Worm (Caenorhabditis elegans) whole organism, young adult: ENCODE data around the gene T07A5.7.

ENCODE experiments used
- B0035.1 ChIP-seq: sonication (generic microtip); optimal IDR thresholded peaks from 2 replicates; lab custom pipeline; 2016; ENCODE audit warnings: missing genetic modification characterization, mild to moderate bottlenecking, missing compliant biosample characterization, missing genotype, missing genetic modification reagents
- B0261.1 ChIP-seq: sonication (generic microtip); optimal IDR thresholded peaks from 2 replicates; lab custom pipeline; 2016; ENCODE audit warnings: mild to moderate bottlenecking, missing genetic modification characterization, moderate library complexity, missing compliant biosample characterization
- B0336.3 ChIP-seq: fragments of 200-800 bp; sonication (Bioruptor generic); IDR thresholded peaks from 2 replicates; pipeline ENCODE4 v1.3.6; 2022; ENCODE audit warnings: missing genetic modification characterization, missing compliant biosample characterization
- C17E4.6 ChIP-seq: fragments of 200-800 bp; sonication (Bioruptor generic); IDR thresholded peaks from 2 replicates; pipeline ENCODE4 v1.3.6; 2022; ENCODE audit warnings: missing genetic modification reagents, missing genetic modification characterization, missing compliant biosample characterization
- F22D6.2 ChIP-seq: sonication (generic microtip); optimal IDR thresholded peaks from 2 replicates; lab custom pipeline; 2016; ENCODE audit warnings: mild to moderate bottlenecking, missing genetic modification characterization, missing compliant biosample characterization
- F23B12.7 ChIP-seq: sonication (generic microtip); optimal IDR thresholded peaks from 2 replicates; lab custom pipeline; 2017; ENCODE audit warnings: missing genetic modification characterization, mild to moderate bottlenecking, missing compliant biosample characterization, antibody characterized with exemption, moderate library complexity; ENCODE audit not compliant: insufficient read depth
- F33H1.4 ChIP-seq: fragments of 200-800 bp; sonication (Bioruptor generic); IDR thresholded peaks from 2 replicates; pipeline ENCODE4 v1.3.6; 2022; ENCODE audit warnings: missing genetic modification reagents, missing genetic modification characterization, missing compliant biosample characterization
- F37B4.10 ChIP-seq: fragments of 200-800 bp; sonication (Bioruptor generic); IDR thresholded peaks from 2 replicates; pipeline ENCODE4 v1.3.6; 2022; ENCODE audit warnings: missing genetic modification characterization, missing compliant biosample characterization
- K12H6.12 ChIP-seq: fragments of 200-800 bp; sonication (Bioruptor generic); optimal IDR thresholded peaks from 2 replicates; lab custom pipeline; 2018; ENCODE audit warnings: mild to moderate bottlenecking, missing genetic modification characterization, missing compliant biosample characterization
- Y53F4B.3 ChIP-seq: fragments of 200-800 bp; sonication (Bioruptor generic); IDR thresholded peaks from 2 replicates; pipeline ENCODE4 v1.3.6; 2022; ENCODE audit warnings: missing genetic modification reagents, missing genetic modification characterization, missing compliant biosample characterization
- ZK185.1 ChIP-seq: sonication (generic microtip); optimal IDR thresholded peaks from 2 replicates; lab custom pipeline; 2016; ENCODE audit warnings: mild to moderate bottlenecking, missing genetic modification characterization, missing compliant biosample characterization; ENCODE audit not compliant: poor library complexity, severe bottlenecking
- attf-5 ChIP-seq: fragments of 200-800 bp; sonication (Bioruptor generic); optimal IDR thresholded peaks from 2 replicates; lab custom pipeline; 2018; ENCODE audit warnings: mild to moderate bottlenecking, missing genetic modification characterization, missing compliant biosample characterization
- attf-6 ChIP-seq: fragments of 200-800 bp; sonication (Bioruptor generic); IDR thresholded peaks from 2 replicates; pipeline ENCODE4 v1.3.6; 2022; ENCODE audit warnings: missing genetic modification reagents, missing genetic modification characterization, missing compliant biosample characterization
- cebp-1 ChIP-seq, 2 experiments: fragments of 200-800 bp in 1 of 2; sonication (Bioruptor generic) in 1 of 2; sonication (generic microtip) in 1 of 2; IDR thresholded peaks in 1 of 2; optimal IDR thresholded peaks in 1 of 2; 2 replicates each; pipeline versions ENCODE4 v1.3.6 to Lab custom; 2017 to 2022; ENCODE audit warnings: missing compliant biosample characterization in 2 of 2, missing genetic modification characterization in 2 of 2, mild to moderate bottlenecking in 1 of 2, missing genetic modification reagents in 1 of 2, moderate library complexity in 1 of 2
- ceh-27 ChIP-seq: fragments of 200-800 bp; sonication (Bioruptor generic); optimal IDR thresholded peaks from 2 replicates; lab custom pipeline; 2018; ENCODE audit warnings: mild to moderate bottlenecking, missing genetic modification characterization, moderate library complexity, missing compliant biosample characterization
- ceh-40 ChIP-seq: fragments of 200-800 bp; sonication (Bioruptor generic); IDR thresholded peaks from 2 replicates; pipeline ENCODE4 v1.3.6; 2022; ENCODE audit warnings: missing genetic modification characterization, missing compliant biosample characterization
- ceh-79 ChIP-seq: sonication (generic microtip); optimal IDR thresholded peaks from 2 replicates; lab custom pipeline; 2017; ENCODE audit warnings: mild to moderate bottlenecking, missing genetic modification characterization, missing compliant biosample characterization
- die-1 ChIP-seq: sonication (generic microtip); optimal IDR thresholded peaks from 2 replicates; lab custom pipeline; 2016; ENCODE audit warnings: missing genotype, mild to moderate bottlenecking, missing genetic modification characterization, missing compliant biosample characterization
- egl-18 ChIP-seq: fragments of 200-800 bp; sonication (Bioruptor generic); IDR thresholded peaks from 2 replicates; pipeline ENCODE4 v1.3.6; 2022; ENCODE audit warnings: missing genetic modification reagents, missing genetic modification characterization, missing compliant biosample characterization
- egl-44 ChIP-seq: fragments of 200-800 bp; sonication (Bioruptor generic); IDR thresholded peaks from 2 replicates; pipeline ENCODE4 v1.3.6; 2022; ENCODE audit warnings: missing genetic modification reagents, missing genetic modification characterization, missing compliant biosample characterization
- hlh-26 ChIP-seq: fragments of 200-800 bp; sonication (Bioruptor generic); conservative IDR thresholded peaks from 2 replicates; pipeline ENCODE4 v1.3.6; 2022; ENCODE audit warnings: missing genetic modification reagents, missing genetic modification characterization, missing compliant biosample characterization
- hmg-1.2 ChIP-seq: fragments of 200-800 bp; sonication (Bioruptor generic); IDR thresholded peaks from 2 replicates; pipeline ENCODE4 v1.3.6; 2022; ENCODE audit warnings: missing genetic modification reagents, missing genetic modification characterization, missing compliant biosample characterization
- hrde-1 ChIP-seq: sonication (generic microtip); optimal IDR thresholded peaks from 2 replicates; lab custom pipeline; 2016; ENCODE audit warnings: missing genetic modification characterization, mild to moderate bottlenecking, missing compliant biosample characterization, moderate library complexity, missing genotype, missing genetic modification reagents, borderline replicate concordance
- hsf-1 ChIP-seq: fragments of 200-800 bp; sonication (Bioruptor generic); IDR thresholded peaks from 2 replicates; pipeline ENCODE4 v1.3.6; 2022; ENCODE audit warnings: missing genetic modification reagents, missing genetic modification characterization, missing compliant biosample characterization
- lin-35 ChIP-seq, 3 experiments: fragments of 150-350 bp in 2 of 3; sonication (generic microtip) in 1 of 3; optimal IDR thresholded peaks; 2 replicates each; lab custom pipeline; 2014 to 2018; ENCODE audit warnings: missing biosample characterization in 3 of 3, missing genetic modification characterization in 3 of 3, missing genetic modification reagents in 3 of 3
- lsl-1 ChIP-seq: fragments of 200-800 bp; sonication (Bioruptor generic); optimal IDR thresholded peaks from 2 replicates; lab custom pipeline; 2018; ENCODE audit warnings: mild to moderate bottlenecking, missing genetic modification characterization, moderate library complexity, missing compliant biosample characterization
- madf-3 ChIP-seq: fragments of 200-800 bp; sonication (Bioruptor generic); IDR thresholded peaks from 2 replicates; pipeline ENCODE4 v1.3.6; 2022; ENCODE audit warnings: missing genetic modification reagents, missing genetic modification characterization, missing compliant biosample characterization
- madf-6 ChIP-seq: fragments of 200-800 bp; sonication (Bioruptor generic); IDR thresholded peaks from 2 replicates; pipeline ENCODE4 v1.3.6; 2022; ENCODE audit warnings: missing genetic modification reagents, missing genetic modification characterization, missing compliant biosample characterization
- nfyb-1 ChIP-seq: fragments of 200-800 bp; sonication (Bioruptor generic); IDR thresholded peaks from 2 replicates; pipeline ENCODE4 v1.3.6; 2022; ENCODE audit warnings: missing genetic modification reagents, missing genetic modification characterization, missing compliant biosample characterization
- nhr-179 ChIP-seq: sonication (generic microtip); optimal IDR thresholded peaks from 2 replicates; lab custom pipeline; 2016; ENCODE audit warnings: mild to moderate bottlenecking, missing genetic modification characterization, missing compliant biosample characterization
- nhr-80 ChIP-seq: sonication (generic microtip); optimal IDR thresholded peaks from 2 replicates; lab custom pipeline; 2016; ENCODE audit warnings: missing genetic modification characterization, missing compliant biosample characterization
- pbrm-1 ChIP-seq: fragments of 200-800 bp; sonication (Bioruptor generic); IDR thresholded peaks from 2 replicates; pipeline ENCODE4 v1.3.6; 2022; ENCODE audit warnings: missing genetic modification reagents, missing genetic modification characterization, missing compliant biosample characterization
- rcor-1 ChIP-seq: fragments of 200-800 bp; sonication (Bioruptor generic); IDR thresholded peaks from 2 replicates; pipeline ENCODE4 v1.3.6; 2022; ENCODE audit warnings: missing genetic modification reagents, missing genetic modification characterization, missing compliant biosample characterization
- snpc-1.1 ChIP-seq: sonication (generic microtip); optimal IDR thresholded peaks from 2 replicates; lab custom pipeline; 2017; ENCODE audit warnings: missing genetic modification characterization, mild to moderate bottlenecking, missing compliant biosample characterization, antibody characterized with exemption, moderate library complexity, missing genotype, missing genetic modification reagents; ENCODE audit not compliant: insufficient read depth
- snpc-1.3 ChIP-seq: sonication (generic microtip); optimal IDR thresholded peaks from 2 replicates; lab custom pipeline; 2017; ENCODE audit warnings: missing genetic modification characterization, mild to moderate bottlenecking, missing compliant biosample characterization, antibody characterized with exemption, moderate library complexity, missing genotype, missing genetic modification reagents; ENCODE audit not compliant: insufficient read depth
- snpc-3.4 ChIP-seq: sonication (generic microtip); optimal IDR thresholded peaks from 2 replicates; lab custom pipeline; 2017; ENCODE audit warnings: missing genetic modification characterization, mild to moderate bottlenecking, missing compliant biosample characterization, antibody characterized with exemption, moderate library complexity, missing genotype, missing genetic modification reagents
- tbx-9 ChIP-seq: sonication (generic microtip); optimal IDR thresholded peaks from 2 replicates; lab custom pipeline; 2016; ENCODE audit warnings: borderline replicate concordance, missing genetic modification characterization, inconsistent platforms, missing compliant biosample characterization
- xnd-1 ChIP-seq: sonication (generic microtip); optimal IDR thresholded peaks from 2 replicates; lab custom pipeline; 2016; ENCODE audit warnings: missing genotype, missing genetic modification reagents, missing genetic modification characterization, missing compliant biosample characterization
- zim-3 ChIP-seq: sonication (generic microtip); optimal IDR thresholded peaks from 2 replicates; lab custom pipeline; 2017; ENCODE audit warnings: mild to moderate bottlenecking, missing genetic modification characterization, moderate library complexity, missing compliant biosample characterization
- ztf-25 ChIP-seq: fragments of 200-800 bp; sonication (Bioruptor generic); IDR thresholded peaks from 2 replicates; pipeline ENCODE4 v1.3.6; 2022; ENCODE audit warnings: missing genetic modification reagents, missing genetic modification characterization, missing compliant biosample characterization

The T07A5.7 gene

DNA sequence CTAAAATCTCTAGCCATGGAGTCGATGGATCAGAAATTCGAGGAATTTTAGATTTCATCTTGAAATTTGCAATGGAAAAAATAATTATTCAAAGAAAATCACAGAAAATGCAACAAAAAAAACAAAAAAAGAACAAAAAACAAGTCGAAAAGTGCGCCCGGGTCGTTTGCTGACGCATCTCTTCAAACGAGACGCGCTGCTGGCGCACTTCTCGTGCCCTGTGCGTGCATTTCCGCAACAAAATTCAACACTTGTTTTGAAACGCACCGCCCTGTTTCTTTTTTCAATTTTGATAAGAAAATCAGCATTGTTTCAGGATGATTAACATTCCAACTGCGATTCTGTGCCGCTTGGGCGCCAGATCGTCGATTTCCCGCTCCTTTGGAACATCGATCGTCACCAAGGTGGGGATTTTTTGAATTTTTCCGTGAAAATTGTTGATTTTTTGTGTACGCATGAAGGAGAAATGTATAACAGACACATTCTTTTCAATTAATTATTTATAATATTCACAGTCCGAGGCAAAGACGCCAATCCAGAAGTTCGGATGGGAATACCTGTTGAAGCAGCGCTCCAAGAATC, 23.1 kb upstream of the T07A5.7 start, which contains the start of the genes jmjd-4 and mev-1 (continued):
- TF ChIP-seq lsl-1 (peak; percentile 81), F22D6.2 (peak; percentile 48), xnd-1 (tag; lab: Kevin White, UChicago) (peak; percentile 76), egl-44 (GFP tag; lab: Robert Waterston, UW) (peak; percentile 66; the same call in 1 of the 2 replicates), die-1 (no peak), ztf-25 (GFP tag; lab: Robert Waterston, UW) (no peak), zim-3 (tag; lab: Kevin White, UChicago) (no peak), ceh-79 (tag; lab: Kevin White, UChicago) (peak; percentile 52), F33H1.4 (peak; percentile 76), rcor-1 (GFP tag; lab: Robert Waterston, UW) (peak; percentile 81), ZK185.1 (peak; percentile 51), B0261.1 (tag; lab: Kevin White, UChicago) (no peak), madf-6 (GFP tag; lab: Robert Waterston, UW) (peak; percentile 87), snpc-3.4 (tag; lab: Kevin White, UChicago) (peak; percentile 63), pbrm-1 (GFP tag; lab: Robert Waterston, UW) (peak; percentile 86), K12H6.12 (peak; percentile 55), hmg-1.2 (GFP tag; lab: Robert Waterston, UW) (peak; percentile 67), C17E4.6 (GFP tag; lab: Robert Waterston, UW) (peak; percentile 64; the same call in 1 of the 2 replicates), ceh-27 (GFP tag; lab: Kevin White, UChicago) (peak; percentile 61), nhr-80 (tag; lab: Kevin White, UChicago) (peak; percentile 84), F23B12.7 (tag; lab: Kevin White, UChicago) (peak; percentile 58), ceh-40 (GFP tag; lab: Robert Waterston, UW) (no peak), madf-3 (GFP tag; lab: Robert Waterston, UW) (peak; percentile 80), nhr-179 (tag; lab: Kevin White, UChicago) (no peak), B0035.1 (tag; lab: Kevin White, UChicago) (no peak), attf-6 (GFP tag; lab: Robert Waterston, UW) (no peak), hsf-1 (peak; percentile 67), snpc-1.3 (tag; lab: Kevin White, UChicago) (no peak), Y53F4B.3 (GFP tag; lab: Robert Waterston, UW) (no peak), F37B4.10 (0 out of 2 replicates have a peak, but pooled peaks have one; percentile 8)

DNA sequence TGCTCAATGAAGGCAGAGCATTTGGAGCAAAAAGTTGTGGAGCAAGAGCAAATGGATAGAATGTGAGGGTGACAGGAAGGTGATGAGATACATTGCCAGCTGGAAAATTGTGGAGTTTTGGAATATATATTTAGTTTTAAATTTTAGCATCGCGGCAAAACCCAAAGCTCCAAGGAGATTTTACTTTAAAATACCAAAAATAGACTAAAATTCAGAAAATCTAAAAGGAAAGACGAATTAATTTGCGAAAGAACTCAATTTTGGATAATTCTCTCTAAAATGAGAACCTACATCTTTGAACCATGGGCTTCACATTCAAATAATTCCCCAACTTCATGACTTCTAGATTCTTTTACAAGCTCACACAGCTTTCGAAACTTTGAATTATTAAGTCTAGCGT, 21.6 kb upstream of the T07A5.7 start, which contains the start of gene T07C4.12:
Gene T07C4.12, minus strand, starts transcription at position 101 of the 400 bp plus-strand sequence.
- no peak for TF ChIP-seq snpc-1.1 (tag; lab: Kevin White, UChicago)
- TF ChIP-seq hlh-26 (GFP tag; lab: Robert Waterston, UW): no peak

DNA sequence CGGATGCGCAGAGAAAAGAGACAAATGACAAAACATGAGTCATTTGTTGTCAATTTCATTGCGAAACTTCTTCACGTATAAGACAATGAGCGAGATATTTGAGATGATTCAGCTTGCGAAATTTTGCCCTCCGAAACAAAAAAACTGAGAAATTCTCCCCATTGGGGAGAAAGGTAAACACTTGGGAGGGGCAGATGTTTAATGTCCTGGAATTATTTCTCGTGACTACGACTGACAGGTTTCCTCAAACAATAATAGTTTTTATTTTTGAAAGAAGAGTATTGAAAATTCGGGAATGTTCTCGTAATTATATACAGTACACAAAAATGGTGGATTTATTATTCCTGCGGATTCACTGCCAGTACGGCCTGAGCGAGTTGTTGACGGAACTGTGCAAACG, 20.3 kb upstream of the T07A5.7 start:
- peak; percentile 64; the same call in 1 of the 2 replicates for TF ChIP-seq cebp-1 (GFP tag; IDR thresholded peaks at IDR 0.05; lab: Robert Waterston, UW)
- peak; percentile 94 for TF ChIP-seq cebp-1 (tag; optimal IDR thresholded peaks at IDR 0.05; lab: Kevin White, UChicago)
- no peak for TF ChIP-seq egl-18 (GFP tag; lab: Robert Waterston, UW)
- TF ChIP-seq nfyb-1 (GFP tag; lab: Robert Waterston, UW): 0 out of 2 replicates have a peak, but pooled peaks have one; percentile 37
- TF ChIP-seq lin-35 (GFP tag; optimal IDR thresholded peaks at IDR 0.05; lab: Kevin White, UChicago): peak in 1 of 3 experiments; percentile 11
- TF ChIP-seq attf-5 (GFP tag; lab: Kevin White, UChicago): peak; percentile 6
- peak; percentile 70; the same call in 1 of the 2 replicates for TF ChIP-seq hsf-1
- 0 out of 2 replicates have a peak, but pooled peaks have one; percentile 29 for TF ChIP-seq B0336.3 (GFP tag; lab: Robert Waterston, UW)
- no peak for TF ChIP-seq hrde-1 (tag; lab: Kevin White, UChicago)
- peak; percentile 56 for TF ChIP-seq tbx-9
